Fruit fly (Drosophila melanogaster) whole organism: ENCODE measurements around the gene hh.

Experiments used
- Dll ChIP-seq: fragments of >200 bp; optimal IDR thresholded peaks from 2 replicates; lab custom pipeline; 2017
- EcR ChIP-seq, 2 experiments: fragments of >200 bp; optimal IDR thresholded peaks; 2 replicates each; lab custom pipeline; 2017; ENCODE audit warnings: missing biosample characterization in 2 of 2, missing genetic modification characterization in 2 of 2, missing genetic modification reagents in 2 of 2
- pan ChIP-seq: fragments of >200 bp; optimal IDR thresholded peaks from 2 replicates; lab custom pipeline; 2017

DNA sequence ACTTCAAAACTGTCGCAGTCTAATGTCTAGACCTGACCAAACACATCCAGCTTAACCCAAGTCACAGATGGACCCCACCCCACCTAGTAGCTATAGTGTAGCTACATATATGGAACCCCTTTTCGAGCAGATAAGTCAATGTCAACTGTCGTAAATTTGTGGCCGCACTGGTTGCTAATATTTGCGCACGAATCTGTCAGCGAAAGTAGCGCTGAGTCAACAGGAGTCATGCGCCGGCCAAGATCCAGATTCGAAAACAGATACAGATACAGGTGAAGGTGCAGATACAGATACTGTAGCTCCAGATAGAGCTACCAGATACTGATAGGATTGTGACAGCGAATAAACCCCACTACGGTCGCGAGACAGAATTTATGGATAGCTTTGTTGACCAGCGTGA is 22.4 kb upstream of the hh start:
- TF ChIP-seq EcR (GFP tag; optimal IDR thresholded peaks at IDR 0.05; lab: Kevin White, UChicago) (no peak), Dll (lab: Kevin White, UChicago) (no peak), pan (lab: Kevin White, UChicago) (no peak)
